Worm (Caenorhabditis elegans): ENCODE results near the gene F22E5.12.

Gene F22E5.12

ce11 chrII:2659364-2659763 lies 12.7 kb upstream of the F22E5.12 start, which contains the start of gene gcy-21:
gcy-21 (plus strand) TSS chrII:2659664.
- TF ChIP-seq attf-6 (GFP tag; IDR thresholded peaks at IDR 0.05): no peak
- TF ChIP-seq ceh-40 (GFP tag; IDR thresholded peaks at IDR 0.05): no peak
- no peak for TF ChIP-seq snpc-1.3 (tag; optimal IDR thresholded peaks at IDR 0.05; ENCODE audit: insufficient read depth)
- TF ChIP-seq Y95B8A.8 (GFP tag; IDR thresholded peaks at IDR 0.05): no peak
- TF ChIP-seq Y56A3A.18 (GFP tag; IDR thresholded peaks at IDR 0.05): no peak
- TF ChIP-seq lir-1 (GFP tag; conservative IDR thresholded peaks at IDR 0.05): no peak
- TF ChIP-seq Y79H2A.3 (GFP tag; conservative IDR thresholded peaks at IDR 0.05): no peak
- no peak for TF ChIP-seq ZK185.1 (tag; optimal IDR thresholded peaks at IDR 0.05; ENCODE audit: poor library complexity, severe bottlenecking)
- no peak for TF ChIP-seq ama-1 (optimal IDR thresholded peaks at IDR 0.05)
- no peak for TF ChIP-seq ama-1 (GFP tag; optimal IDR thresholded peaks at IDR 0.05)
- no peak for TF ChIP-seq attf-5 (GFP tag; optimal IDR thresholded peaks at IDR 0.05)
- no peak for TF ChIP-seq F22D6.2 (tag; optimal IDR thresholded peaks at IDR 0.05)
- no peak for TF ChIP-seq nhr-27 (tag; optimal IDR thresholded peaks at IDR 0.05)
- TF ChIP-seq F57A8.1 (GFP tag; optimal IDR thresholded peaks at IDR 0.05): no peak
- TF ChIP-seq mes-4 (tag; optimal IDR thresholded peaks at IDR 0.05): no peak

ce11 chrII:2656606-2657005 lies 9.9 kb upstream of the F22E5.12 start, which contains the start of gene sri-47:
sri-47 (plus strand) TSS chrII:2656906.
- no peak for TF ChIP-seq lin-54 (GFP tag; optimal IDR thresholded peaks at IDR 0.05)
- TF ChIP-seq F49E8.2 (tag; optimal IDR thresholded peaks at IDR 0.05; ENCODE audit: insufficient read depth): no peak
- no peak for TF ChIP-seq hlh-12 (tag; optimal IDR thresholded peaks at IDR 0.05)
- TF ChIP-seq zfh-2 (GFP tag; conservative IDR thresholded peaks at IDR 0.05): 0 out of 2 replicates have a peak, but pooled peaks have one; percentile 37

ce11 chrII:2649539-2649938 lies 2.9 kb upstream of the F22E5.12 start, which contains the start of the genes F22E5.13 and F22E5.6:
F22E5.13 (minus strand) TSS chrII:2649639.
F22E5.6 (plus strand) TSS chrII:2649835.
- TF ChIP-seq ztf-22 (GFP tag; optimal IDR thresholded peaks at IDR 0.05) (no peak), ceh-27 (GFP tag; optimal IDR thresholded peaks at IDR 0.05) (no peak), D2030.7 (GFP tag; IDR thresholded peaks at IDR 0.05) (no peak), rec-8 (tag; optimal IDR thresholded peaks at IDR 0.05) (no peak), him-1 (tag; optimal IDR thresholded peaks at IDR 0.05) (no peak), F57A8.1 (GFP tag; optimal IDR thresholded peaks at IDR 0.05) (no peak)

- TF ChIP-seq unc-130 (GFP tag; optimal IDR thresholded peaks at IDR 0.05) (no peak), C06A6.2 (GFP tag; conservative IDR thresholded peaks at IDR 0.05) (0 out of 2 replicates have a peak, but pooled peaks have one; percentile 16), hmg-1.2 (GFP tag; IDR thresholded peaks at IDR 0.05) (peak; percentile 28; the same call in 1 of the 2 replicates)
These were observed 2.4 kb upstream of the F22E5.12 start for ce11 chrII:2649015-2649414.

DNA sequence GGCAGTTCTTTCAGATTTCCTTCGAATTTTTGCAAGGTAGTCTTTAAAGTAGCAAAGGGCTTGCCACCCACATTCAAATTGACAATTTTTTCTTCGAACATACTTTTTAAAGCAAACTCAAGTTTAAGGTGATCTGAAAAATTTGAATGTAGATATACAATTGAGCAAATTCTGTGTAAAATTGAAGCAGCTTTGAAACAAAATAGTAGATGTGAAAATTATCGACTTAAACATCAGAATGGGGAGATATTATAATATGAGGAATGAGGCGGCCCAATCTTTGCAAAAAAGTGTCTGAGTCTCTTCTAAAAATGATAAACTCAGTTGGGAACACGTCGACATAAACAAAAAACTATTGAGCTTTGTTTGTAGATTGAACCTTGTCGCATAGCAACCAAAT lies 2.2 kb downstream of the F22E5.12 start, which contains the start of gene F22E5.11:
F22E5.11 (minus strand) TSS at position 101 of the 400 bp plus-strand sequence.
- no peak for TF ChIP-seq B0336.3 (GFP tag; IDR thresholded peaks at IDR 0.05)
- TF ChIP-seq unc-130 (GFP tag; optimal IDR thresholded peaks at IDR 0.05): no peak
- TF ChIP-seq pbrm-1 (GFP tag; IDR thresholded peaks at IDR 0.05): no peak
- no peak for TF ChIP-seq hlh-12 (tag; optimal IDR thresholded peaks at IDR 0.05)
- no peak for TF ChIP-seq zfh-2 (GFP tag; conservative IDR thresholded peaks at IDR 0.05)
- TF ChIP-seq Y67H2A.10 (GFP tag; conservative IDR thresholded peaks at IDR 0.05): no peak
- TF ChIP-seq nfya-2 (GFP tag; IDR thresholded peaks at IDR 0.05): no peak
- no peak for TF ChIP-seq bed-2 (GFP tag; IDR thresholded peaks at IDR 0.05)
- TF ChIP-seq mes-4 (tag; optimal IDR thresholded peaks at IDR 0.05): no peak
- TF ChIP-seq ama-1 (optimal IDR thresholded peaks at IDR 0.05): no peak
- no peak for TF ChIP-seq ama-1 (GFP tag; optimal IDR thresholded peaks at IDR 0.05)
- no peak for TF ChIP-seq mcd-1 (GFP tag; IDR thresholded peaks at IDR 0.05)
- TF ChIP-seq dpl-1 (GFP tag; optimal IDR thresholded peaks at IDR 0.05): no peak
- no peak for TF ChIP-seq rec-8 (tag; optimal IDR thresholded peaks at IDR 0.05)
- TF ChIP-seq sea-2 (GFP tag; IDR thresholded peaks at IDR 0.05): no peak
- TF ChIP-seq nhr-80 (tag; optimal IDR thresholded peaks at IDR 0.05): no peak
- TF ChIP-seq nhr-90 (tag; optimal IDR thresholded peaks at IDR 0.05): no peak
- no peak for TF ChIP-seq attf-6 (GFP tag; IDR thresholded peaks at IDR 0.05)
- no peak for TF ChIP-seq zim-3 (tag; optimal IDR thresholded peaks at IDR 0.05)
- no peak for TF ChIP-seq nfya-1 (tag; optimal IDR thresholded peaks at IDR 0.05; ENCODE audit: borderline replicate concordance, insufficient read depth)

All from whole organism, young adult.